Worm (Caenorhabditis elegans) whole organism, midembryonic: ENCODE measurements around the gene ZC449.1.
A peak's percentile ranks its signal among the peaks of the same experiment; 100 is the strongest.

ENCODE experiments used
- T22C8.4 ChIP-seq: fragments of 200-800 bp; sonication (Bioruptor generic); IDR thresholded peaks from 2 replicates; pipeline ENCODE4 v1.3.6; 2022; ENCODE audit warnings: missing genetic modification characterization, missing compliant biosample characterization
- cog-1 ChIP-seq: sonication (generic microtip); optimal IDR thresholded peaks from 2 replicates; lab custom pipeline; 2016; ENCODE audit warnings: missing genetic modification characterization, missing compliant biosample characterization
- flt-1 ChIP-seq: fragments of 200-800 bp; sonication (Bioruptor generic); IDR thresholded peaks from 2 replicates; pipeline ENCODE4 v1.3.6; 2022; ENCODE audit warnings: missing genetic modification characterization, missing compliant biosample characterization
- klf-2 ChIP-seq: fragments of 200-800 bp; sonication (Bioruptor generic); conservative IDR thresholded peaks from 2 replicates; pipeline ENCODE4 v1.3.6; 2022; ENCODE audit warnings: missing genetic modification reagents, missing genetic modification characterization, missing compliant biosample characterization
- med-1 ChIP-seq: sonication (generic microtip); optimal IDR thresholded peaks from 2 replicates; lab custom pipeline; 2017; ENCODE audit warnings: missing genetic modification characterization, mild to moderate bottlenecking, missing compliant biosample characterization, antibody characterized with exemption, missing genetic modification reagents; ENCODE audit not compliant: insufficient read depth
- ref-1 ChIP-seq: fragments of 200-800 bp; sonication (Bioruptor generic); conservative IDR thresholded peaks from 2 replicates; pipeline ENCODE4 v1.3.6; 2022; ENCODE audit warnings: missing genetic modification reagents, missing genetic modification characterization, missing compliant biosample characterization
- tab-1 ChIP-seq: fragments of 200-800 bp; sonication (Bioruptor generic); IDR thresholded peaks from 2 replicates; pipeline ENCODE4 v1.3.6; 2022; ENCODE audit warnings: missing genetic modification characterization, missing compliant biosample characterization
- ztf-23 ChIP-seq: fragments of 200-800 bp; sonication (Bioruptor generic); IDR thresholded peaks from 2 replicates; pipeline ENCODE4 v1.3.6; 2022; ENCODE audit warnings: missing genetic modification reagents, missing genetic modification characterization, missing compliant biosample characterization
- ztf-29 ChIP-seq: fragments of 200-800 bp; sonication (Bioruptor generic); IDR thresholded peaks from 2 replicates; pipeline ENCODE4 v1.3.6; 2022; ENCODE audit warnings: missing genetic modification reagents, missing genetic modification characterization, missing compliant biosample characterization

ZC449.1 gene

DNA sequence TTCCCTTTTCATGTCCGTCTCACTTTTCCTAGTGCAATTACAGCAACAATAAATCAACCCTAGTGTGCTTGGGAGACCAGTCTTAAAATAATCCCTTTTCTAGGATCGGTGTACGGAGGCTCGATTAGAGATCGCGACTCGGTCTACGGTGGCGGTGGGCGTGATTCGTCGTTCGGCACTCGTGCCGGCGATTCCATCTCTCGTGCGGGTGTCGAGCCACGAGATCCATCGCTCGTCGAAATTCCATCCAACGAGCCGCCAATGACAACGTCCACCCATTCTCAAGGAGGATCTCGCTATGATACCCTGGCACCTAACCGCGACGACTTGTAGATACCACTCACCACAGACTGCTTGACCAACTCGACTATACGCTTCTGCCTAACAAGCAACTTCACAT, 31.7 kb upstream of the ZC449.1 start:
- TF ChIP-seq med-1 (GFP tag; lab: Kevin White, UChicago) = no peak
- no peak for TF ChIP-seq ref-1 (GFP tag; lab: Robert Waterston, UW)
- TF ChIP-seq ztf-29 (GFP tag; lab: Robert Waterston, UW) = no peak
- TF ChIP-seq ztf-23 (GFP tag; lab: Robert Waterston, UW) = no peak
- no peak for TF ChIP-seq klf-2
- TF ChIP-seq tab-1 (GFP tag; lab: Robert Waterston, UW) = no peak
- no peak for TF ChIP-seq T22C8.4 (GFP tag; lab: Robert Waterston, UW)
- no peak for TF ChIP-seq cog-1 (tag; lab: Kevin White, UChicago)
- no peak for TF ChIP-seq flt-1 (GFP tag; lab: Robert Waterston, UW)

- TF ChIP-seq cog-1 (tag; lab: Kevin White, UChicago) = no peak
- no peak for TF ChIP-seq klf-2
- TF ChIP-seq med-1 (GFP tag; lab: Kevin White, UChicago) = no peak
- no peak for TF ChIP-seq ref-1 (GFP tag; lab: Robert Waterston, UW)
- TF ChIP-seq ztf-23 (GFP tag; lab: Robert Waterston, UW) = 0 out of 2 replicates have a peak, but pooled peaks have one; percentile 44
Measured at ce11 chrX:4997548-4998087, 26.6 kb upstream of the ZC449.1 start, which contains the start of gene ZC8.6. Gene ZC8.6 (minus strand): TSS chrX:4997598.

DNA sequence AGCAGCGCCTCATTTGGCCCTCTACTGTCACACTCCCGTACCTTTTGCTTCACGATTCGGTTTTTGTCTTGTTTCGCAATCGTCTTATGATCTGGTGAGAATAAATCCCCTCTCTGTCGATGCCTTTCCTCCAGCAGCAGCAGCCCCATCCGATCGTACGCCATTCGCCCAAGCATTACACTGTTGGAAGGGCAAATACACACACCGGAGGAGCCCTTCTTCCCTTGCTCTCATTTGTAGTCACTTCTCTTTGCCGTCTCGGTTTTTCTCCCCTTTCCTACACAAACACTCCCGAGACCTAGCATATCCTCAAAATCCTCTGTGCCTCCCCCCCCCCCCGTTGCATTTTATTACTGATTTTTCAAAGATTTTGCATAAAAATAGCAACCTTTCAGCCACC, 25.3 kb upstream of the ZC449.1 start, which contains the start of gene set-30:
set-30 (plus strand) TSS at position 396 of the 400 bp plus-strand sequence.
- TF ChIP-seq ztf-29 (GFP tag; lab: Robert Waterston, UW) = no peak
- 0 out of 2 replicates have a peak, but pooled peaks have one; percentile 28 for TF ChIP-seq ztf-23 (GFP tag; lab: Robert Waterston, UW)
- TF ChIP-seq tab-1 (GFP tag; lab: Robert Waterston, UW) = 0 out of 2 replicates have a peak, but pooled peaks have one; percentile 11

DNA sequence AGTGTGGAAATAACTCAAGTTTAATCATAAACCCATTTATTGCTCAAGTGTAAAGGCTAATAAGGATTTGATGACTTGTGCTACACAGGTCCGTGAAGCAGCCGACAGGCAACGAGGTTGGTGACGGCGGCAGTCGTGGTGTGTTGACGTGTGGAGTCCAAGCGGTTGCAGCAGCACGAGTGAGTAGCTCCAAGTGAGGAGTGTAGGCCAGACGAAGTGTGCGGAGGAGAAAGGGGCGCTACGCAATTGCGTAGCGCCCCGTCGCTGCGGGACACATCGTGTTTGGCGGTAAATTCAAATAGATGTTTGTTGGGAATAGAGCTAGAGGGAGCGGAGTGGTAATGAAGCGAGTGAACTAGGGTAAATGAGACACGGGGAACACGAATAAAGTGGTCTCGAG, 19.9 kb upstream of the ZC449.1 start:
- TF ChIP-seq ztf-23 (GFP tag; lab: Robert Waterston, UW) = peak; percentile 99

ce11 chrX:5004940-5005339, 19.3 kb upstream of the ZC449.1 start, which contains the start of gene hsd-2:
Gene hsd-2 (plus strand): TSS chrX:5005240.
- TF ChIP-seq cog-1 (tag; lab: Kevin White, UChicago) = no peak
- no peak for TF ChIP-seq flt-1 (GFP tag; lab: Robert Waterston, UW)
- no peak for TF ChIP-seq ref-1 (GFP tag; lab: Robert Waterston, UW)
- no peak for TF ChIP-seq tab-1 (GFP tag; lab: Robert Waterston, UW)
- TF ChIP-seq ztf-23 (GFP tag; lab: Robert Waterston, UW) = no peak
- TF ChIP-seq med-1 (GFP tag; lab: Kevin White, UChicago) = no peak
- TF ChIP-seq klf-2 = no peak
- no peak for TF ChIP-seq T22C8.4 (GFP tag; lab: Robert Waterston, UW)
- no peak for TF ChIP-seq ztf-29 (GFP tag; lab: Robert Waterston, UW)

DNA sequence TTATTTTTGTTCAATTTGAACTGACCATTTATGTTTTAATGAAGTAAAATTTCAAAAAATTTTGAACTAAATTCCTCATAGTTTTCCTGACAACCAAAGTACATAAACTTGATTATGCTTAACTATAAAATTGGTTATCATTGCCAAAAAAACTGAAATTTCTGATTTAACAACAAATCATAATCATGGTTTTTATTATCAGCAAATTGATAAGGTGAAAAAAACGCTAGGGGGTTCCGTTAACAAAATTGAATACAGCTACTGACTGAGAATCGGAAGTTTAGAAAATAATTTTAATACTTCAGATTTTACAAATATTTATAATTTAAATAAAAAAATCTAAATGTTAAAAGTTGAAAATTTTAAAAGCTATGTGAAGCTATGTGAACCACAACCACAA, 17.2 kb upstream of the ZC449.1 start:
- TF ChIP-seq ref-1 (GFP tag; lab: Robert Waterston, UW) (no peak), flt-1 (GFP tag; lab: Robert Waterston, UW) (no peak), med-1 (GFP tag; lab: Kevin White, UChicago) (no peak), ztf-23 (GFP tag; lab: Robert Waterston, UW) (no peak), klf-2 (no peak), T22C8.4 (GFP tag; lab: Robert Waterston, UW) (no peak)

- no peak for TF ChIP-seq ref-1 (GFP tag; lab: Robert Waterston, UW)
- no peak for TF ChIP-seq med-1 (GFP tag; lab: Kevin White, UChicago)
- no peak for TF ChIP-seq klf-2
- no peak for TF ChIP-seq cog-1 (tag; lab: Kevin White, UChicago)
- TF ChIP-seq T22C8.4 (GFP tag; lab: Robert Waterston, UW) = no peak
- no peak for TF ChIP-seq ztf-23 (GFP tag; lab: Robert Waterston, UW)
- no peak for TF ChIP-seq ztf-29 (GFP tag; lab: Robert Waterston, UW)
- no peak for TF ChIP-seq flt-1 (GFP tag; lab: Robert Waterston, UW)
- no peak for TF ChIP-seq tab-1 (GFP tag; lab: Robert Waterston, UW)
Measured at ce11 chrX:5009000-5009399, 15.2 kb upstream of the ZC449.1 start, which contains the start of gene hsd-3. Gene hsd-3 (plus strand): TSS chrX:5009300.

DNA sequence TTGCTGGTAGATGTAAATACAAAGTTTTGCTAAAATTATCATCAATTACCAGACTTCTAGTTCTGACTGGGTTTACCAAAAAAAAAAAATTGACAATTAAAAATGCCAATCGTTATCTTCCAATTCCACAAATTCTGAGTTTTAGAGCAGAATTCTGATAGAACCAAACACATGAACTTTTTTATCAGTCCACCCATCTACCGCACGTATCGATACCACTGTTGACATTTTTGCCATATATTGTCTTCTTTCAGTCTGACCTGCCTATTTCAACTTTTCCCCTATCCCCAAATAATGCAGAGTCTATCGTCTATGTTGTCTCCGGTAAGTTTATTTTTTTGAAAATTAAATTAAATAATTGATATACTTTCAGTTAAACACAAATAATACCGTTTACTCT, 10.4 kb upstream of the ZC449.1 start, which contains the start of gene ZC449.7:
ZC449.7 (plus strand) TSS at position 249 of the 400 bp plus-strand sequence.
- TF ChIP-seq cog-1 (tag; lab: Kevin White, UChicago) (no peak), klf-2 (no peak), tab-1 (GFP tag; lab: Robert Waterston, UW) (no peak), T22C8.4 (GFP tag; lab: Robert Waterston, UW) (no peak)

DNA sequence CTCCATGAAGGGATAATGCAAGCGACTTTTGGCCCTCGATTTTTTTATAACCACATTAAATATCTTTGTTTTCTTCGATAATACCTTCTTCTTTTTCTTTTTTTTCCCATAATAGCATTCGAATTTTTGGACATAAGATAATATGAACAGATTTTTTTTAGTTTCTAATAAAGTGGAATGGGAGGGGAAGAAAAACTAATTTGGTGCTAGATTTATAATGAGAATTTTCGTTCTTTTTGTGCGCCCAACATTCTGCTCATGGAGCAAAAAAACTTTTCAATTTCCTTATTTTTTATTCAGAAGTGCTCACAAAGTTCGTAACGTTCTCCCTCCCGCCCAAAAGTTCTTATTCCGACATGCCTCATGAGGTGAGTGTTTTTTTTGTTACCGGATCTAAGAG, 8.4 kb upstream of the ZC449.1 start, which contains the start of gene ZC449.8:
ZC449.8 (plus strand) TSS at position 301 of the 400 bp plus-strand sequence.
- TF ChIP-seq flt-1 (GFP tag; lab: Robert Waterston, UW) (no peak), ref-1 (GFP tag; lab: Robert Waterston, UW) (no peak), cog-1 (tag; lab: Kevin White, UChicago) (no peak), klf-2 (no peak), ztf-23 (GFP tag; lab: Robert Waterston, UW) (no peak), med-1 (GFP tag; lab: Kevin White, UChicago) (no peak), T22C8.4 (GFP tag; lab: Robert Waterston, UW) (no peak), tab-1 (GFP tag; lab: Robert Waterston, UW) (no peak), ztf-29 (GFP tag; lab: Robert Waterston, UW) (no peak)

ce11 chrX:5017591-5017990, 6.6 kb upstream of the ZC449.1 start, which contains the start of gene sek-3:
Gene sek-3 (plus strand): TSS chrX:5017891.
- TF ChIP-seq med-1 (GFP tag; lab: Kevin White, UChicago) = no peak
- no peak for TF ChIP-seq T22C8.4 (GFP tag; lab: Robert Waterston, UW)
- TF ChIP-seq tab-1 (GFP tag; lab: Robert Waterston, UW) = no peak
- no peak for TF ChIP-seq ztf-23 (GFP tag; lab: Robert Waterston, UW)
- TF ChIP-seq cog-1 (tag; lab: Kevin White, UChicago) = no peak
- no peak for TF ChIP-seq ztf-29 (GFP tag; lab: Robert Waterston, UW)
- TF ChIP-seq flt-1 (GFP tag; lab: Robert Waterston, UW) = no peak
- TF ChIP-seq ref-1 (GFP tag; lab: Robert Waterston, UW) = no peak
- TF ChIP-seq klf-2 = no peak
